Fruit fly (Drosophila melanogaster) whole organism: Measurements from ENCODE around the gene CG1275.

ENCODE experiments used
- CG8478 ChIP-seq: fragments of >200 bp; optimal IDR thresholded peaks from 2 replicates; lab custom pipeline; 2018; ENCODE audit warnings: inconsistent platforms
- Dll ChIP-seq: fragments of >200 bp; optimal IDR thresholded peaks from 2 replicates; lab custom pipeline; 2017
- EcR ChIP-seq, 2 experiments: fragments of >200 bp; optimal IDR thresholded peaks; 2 replicates each; lab custom pipeline; 2017; ENCODE audit warnings: missing biosample characterization in 2 of 2, missing genetic modification characterization in 2 of 2, missing genetic modification reagents in 2 of 2
- pan ChIP-seq: fragments of >200 bp; optimal IDR thresholded peaks from 2 replicates; lab custom pipeline; 2017
- psq ChIP-seq: fragments of >200 bp; optimal IDR thresholded peaks from 2 replicates; lab custom pipeline; 2017
- usp ChIP-seq: fragments of >200 bp; optimal IDR thresholded peaks from 2 replicates; lab custom pipeline; 2017; ENCODE audit warnings: missing biosample characterization, missing genetic modification characterization, mixed read lengths

Gene CG1275

dm6 chr3L:2257412-2257862 lies at the start of gene CG1275, which contains the start of gene Elp5:
TSS of gene CG1275 (minus strand) at chr3L:2257423.
TSS of gene Elp5 (plus strand) at chr3L:2257456.
- TF ChIP-seq CG8478 (lab: Kevin White, UChicago) (no peak), EcR (GFP tag; optimal IDR thresholded peaks at IDR 0.05; lab: Kevin White, UChicago) (no peak), psq (lab: Kevin White, UChicago) (no peak), usp (GFP tag; lab: Kevin White, UChicago) (no peak), Dll (lab: Kevin White, UChicago) (no peak), pan (lab: Kevin White, UChicago) (no peak)

- TF ChIP-seq psq (lab: Kevin White, UChicago) (no peak), pan (lab: Kevin White, UChicago) (no peak), EcR (GFP tag; optimal IDR thresholded peaks at IDR 0.05; lab: Kevin White, UChicago) (no peak), CG8478 (lab: Kevin White, UChicago) (no peak), Dll (lab: Kevin White, UChicago) (no peak), usp (GFP tag; lab: Kevin White, UChicago) (no peak)
Measured at dm6 chr3L:2282506-2282905, 25.3 kb upstream of the CG1275 start, which contains the start of gene MsR2. TSS of gene MsR2 (plus strand) at chr3L:2282883.

- no peak for TF ChIP-seq Dll (lab: Kevin White, UChicago)
- no peak for TF ChIP-seq pan (lab: Kevin White, UChicago)
- TF ChIP-seq EcR (GFP tag; optimal IDR thresholded peaks at IDR 0.05; lab: Kevin White, UChicago): no peak
- TF ChIP-seq CG8478 (lab: Kevin White, UChicago): no peak
- no peak for TF ChIP-seq usp (GFP tag; lab: Kevin White, UChicago)
Measured at dm6 chr3L:2276250-2276649, 19.0 kb upstream of the CG1275 start, which contains the start of gene yellow-g2. TSS of gene yellow-g2 (plus strand) at chr3L:2276550.

- TF ChIP-seq pan (lab: Kevin White, UChicago): no peak
Measured at dm6 chr3L:2273392-2273791, 16.2 kb upstream of the CG1275 start.

dm6 chr3L:2272669-2273068 lies 15.4 kb upstream of the CG1275 start, which contains the start of gene yellow-g:
TSS of gene yellow-g (minus strand) at chr3L:2272769.
- no peak for TF ChIP-seq CG8478 (lab: Kevin White, UChicago)

- TF ChIP-seq pan (lab: Kevin White, UChicago): no peak
- no peak for TF ChIP-seq CG8478 (lab: Kevin White, UChicago)
- TF ChIP-seq usp (GFP tag; lab: Kevin White, UChicago): no peak
- no peak for TF ChIP-seq Dll (lab: Kevin White, UChicago)
- TF ChIP-seq EcR (GFP tag; optimal IDR thresholded peaks at IDR 0.05; lab: Kevin White, UChicago): no peak
- TF ChIP-seq psq (lab: Kevin White, UChicago): no peak
Measured at dm6 chr3L:2268525-2268924, 11.3 kb upstream of the CG1275 start, which contains the start of gene CG32302. TSS of gene CG32302 (plus strand) at chr3L:2268825.

dm6 chr3L:2267558-2267957 lies 10.3 kb upstream of the CG1275 start, which contains the start of gene obst-I:
TSS of gene obst-I (plus strand) at chr3L:2267858.
- TF ChIP-seq CG8478 (lab: Kevin White, UChicago): no peak
- no peak for TF ChIP-seq Dll (lab: Kevin White, UChicago)
- no peak for TF ChIP-seq EcR (GFP tag; optimal IDR thresholded peaks at IDR 0.05; lab: Kevin White, UChicago)
- TF ChIP-seq usp (GFP tag; lab: Kevin White, UChicago): no peak
- TF ChIP-seq psq (lab: Kevin White, UChicago): no peak
- no peak for TF ChIP-seq pan (lab: Kevin White, UChicago)

- TF ChIP-seq pan (lab: Kevin White, UChicago): no peak
- TF ChIP-seq EcR (GFP tag; optimal IDR thresholded peaks at IDR 0.05; lab: Kevin White, UChicago): no peak
- no peak for TF ChIP-seq psq (lab: Kevin White, UChicago)
- no peak for TF ChIP-seq CG8478 (lab: Kevin White, UChicago)
- no peak for TF ChIP-seq usp (GFP tag; lab: Kevin White, UChicago)
- TF ChIP-seq Dll (lab: Kevin White, UChicago): no peak
Measured at dm6 chr3L:2265692-2266444, 8.6 kb upstream of the CG1275 start, which contains the start of the genes ecd and CG13806. TSS of gene ecd (minus strand) at chr3L:2265857. TSS of gene CG13806 (plus strand) at chr3L:2266394.

dm6 chr3L:2262515-2262944 lies 5.3 kb upstream of the CG1275 start, which contains the start of the genes oxt and CG13807:
TSS of gene oxt (minus strand) at chr3L:2262664.
TSS of gene CG13807 (plus strand) at chr3L:2262919.
- no peak for TF ChIP-seq psq (lab: Kevin White, UChicago)
- no peak for TF ChIP-seq usp (GFP tag; lab: Kevin White, UChicago)

dm6 chr3L:2261282-2261681 lies 4.1 kb upstream of the CG1275 start:
- TF ChIP-seq pan (lab: Kevin White, UChicago) (no peak), EcR (GFP tag; optimal IDR thresholded peaks at IDR 0.05; lab: Kevin White, UChicago) (no peak), psq (lab: Kevin White, UChicago) (no peak), Dll (lab: Kevin White, UChicago) (no peak), usp (GFP tag; lab: Kevin White, UChicago) (no peak)

dm6 chr3L:2256422-2257172 lies 626 bp downstream of the CG1275 start:
- TF ChIP-seq Dll (lab: Kevin White, UChicago): no peak
- TF ChIP-seq pan (lab: Kevin White, UChicago): no peak
- no peak for TF ChIP-seq CG8478 (lab: Kevin White, UChicago)
- no peak for TF ChIP-seq psq (lab: Kevin White, UChicago)
- TF ChIP-seq usp (GFP tag; lab: Kevin White, UChicago): no peak
- no peak for TF ChIP-seq EcR (GFP tag; optimal IDR thresholded peaks at IDR 0.05; lab: Kevin White, UChicago)
